Fruit fly (Drosophila melanogaster) whole organism, embryonic: ENCODE results near the gene CG6830.

ENCODE experiments used
- Abd-B ChIP-seq: fragments of 200-800 bp; sonication (Bioruptor generic); optimal IDR thresholded peaks from 2 replicates; lab custom pipeline; 2018; ENCODE audit warnings: missing biosample characterization, mild to moderate bottlenecking, missing genetic modification characterization, moderate library complexity
- BEAF-32 ChIP-seq: fragments of 200-800 bp; sonication (Bioruptor generic); optimal IDR thresholded peaks from 3 replicates; lab custom pipeline; 2017; ENCODE audit warnings: missing biosample characterization, missing genetic modification characterization, mild to moderate bottlenecking, moderate library complexity, missing genetic modification reagents
- CG10321 ChIP-seq: fragments of 200-800 bp; sonication (Bioruptor generic); IDR thresholded peaks from 2 replicates; pipeline ENCODE4 v1.3.6; 2022; ENCODE audit warnings: missing biosample characterization, missing genetic modification characterization
- CG12659 ChIP-seq: fragments of 200-800 bp; sonication (Bioruptor generic); optimal IDR thresholded peaks from 3 replicates; lab custom pipeline; 2017; ENCODE audit warnings: mild to moderate bottlenecking, missing biosample characterization, missing genetic modification reagents, missing genetic modification characterization
- CG13287 ChIP-seq: fragments of 200-800 bp; sonication (Bioruptor generic); IDR thresholded peaks from 2 replicates; pipeline ENCODE4 v1.3.6; 2022; ENCODE audit warnings: missing biosample characterization, missing genetic modification characterization; ENCODE audit not compliant: partially characterized antibody
- CG13624 ChIP-seq: fragments of 200-800 bp; sonication (Bioruptor generic); optimal IDR thresholded peaks from 2 replicates; lab custom pipeline; 2016; ENCODE audit warnings: missing biosample characterization, missing genetic modification characterization
- CG13775 ChIP-seq: fragments of 200-800 bp; sonication (Bioruptor generic); optimal IDR thresholded peaks from 3 replicates; lab custom pipeline; 2017; ENCODE audit warnings: missing biosample characterization, mild to moderate bottlenecking, missing genetic modification characterization
- CG14710 ChIP-seq: fragments of 200-800 bp; sonication (Bioruptor generic); optimal IDR thresholded peaks from 3 replicates; lab custom pipeline; 2019; ENCODE audit warnings: missing biosample characterization, mild to moderate bottlenecking, missing genetic modification characterization, moderate library complexity
- CG15601 ChIP-seq: fragments of 200-800 bp; sonication (Bioruptor generic); optimal IDR thresholded peaks from 3 replicates; lab custom pipeline; 2019; ENCODE audit warnings: missing biosample characterization, mild to moderate bottlenecking, missing genetic modification characterization, moderate library complexity
- CG1603 ChIP-seq: fragments of 200-800 bp; sonication (Bioruptor generic); optimal IDR thresholded peaks from 2 replicates; lab custom pipeline; 2019; ENCODE audit warnings: missing biosample characterization, mild to moderate bottlenecking, missing genetic modification characterization, moderate library complexity
- CG17186 ChIP-seq: fragments of 200-800 bp; sonication (Bioruptor generic); optimal IDR thresholded peaks from 3 replicates; lab custom pipeline; 2017; ENCODE audit warnings: missing biosample characterization, missing genetic modification reagents, missing genetic modification characterization
- CG17568 ChIP-seq: fragments of 200-800 bp; sonication (Bioruptor generic); optimal IDR thresholded peaks from 2 replicates; lab custom pipeline; 2018; ENCODE audit warnings: missing biosample characterization, mild to moderate bottlenecking, missing genetic modification characterization, moderate library complexity
- CG17829 ChIP-seq: fragments of 200-800 bp; optimal IDR thresholded peaks from 2 replicates; lab custom pipeline; 2019; ENCODE audit warnings: missing biosample characterization, mild to moderate bottlenecking, missing genetic modification characterization, moderate library complexity
- CG2116 ChIP-seq: fragments of 200-800 bp; sonication (Bioruptor generic); optimal IDR thresholded peaks from 3 replicates; lab custom pipeline; 2018; ENCODE audit warnings: missing biosample characterization, mild to moderate bottlenecking, missing genetic modification characterization
- CG31388 ChIP-seq: fragments of 200-800 bp; sonication (Bioruptor generic); optimal IDR thresholded peaks from 2 replicates; lab custom pipeline; 2016; ENCODE audit warnings: missing biosample characterization, missing genetic modification characterization
- CG31441 ChIP-seq: fragments of 200-800 bp; sonication (Bioruptor generic); IDR thresholded peaks from 2 replicates; pipeline ENCODE4 v1.3.6; 2022; ENCODE audit warnings: missing biosample characterization, missing genetic modification characterization
- CG32772 ChIP-seq: fragments of 200-800 bp; sonication (Bioruptor generic); IDR thresholded peaks from 2 replicates; pipeline ENCODE4 v1.3.6; 2022; ENCODE audit warnings: missing biosample characterization, missing genetic modification characterization
- CG33213 ChIP-seq: fragments of 200-800 bp; sonication (Bioruptor generic); optimal IDR thresholded peaks from 3 replicates; lab custom pipeline; 2016; ENCODE audit warnings: missing biosample characterization, missing genetic modification characterization
- CG34422 ChIP-seq: fragments of 200-800 bp; sonication (Bioruptor generic); IDR thresholded peaks from 3 replicates; pipeline ENCODE4 v1.3.6; 2022; ENCODE audit warnings: missing biosample characterization, missing genetic modification characterization
- CG4617 ChIP-seq: fragments of 200-800 bp; sonication (Bioruptor generic); optimal IDR thresholded peaks from 3 replicates; lab custom pipeline; 2016; ENCODE audit warnings: missing biosample characterization, missing genetic modification characterization, borderline replicate concordance
- CG4820 ChIP-seq: fragments of 200-800 bp; sonication (Bioruptor generic); optimal IDR thresholded peaks from 3 replicates; lab custom pipeline; 2016; ENCODE audit warnings: missing biosample characterization, missing genetic modification characterization
- CG8290 ChIP-seq, 3 experiments: fragments of 200-800 bp; sonication (Bioruptor generic); optimal IDR thresholded peaks; 2 replicates each; lab custom pipeline; 2016 to 2019; ENCODE audit warnings: missing biosample characterization in 3 of 3, missing genetic modification characterization in 3 of 3, mild to moderate bottlenecking in 2 of 3, moderate library complexity in 1 of 3
- CG9215 ChIP-seq: fragments of 200-800 bp; sonication (Bioruptor generic); IDR thresholded peaks from 2 replicates; pipeline ENCODE4 v1.3.6; 2022; ENCODE audit warnings: missing biosample characterization, missing genetic modification characterization
- CG9797 ChIP-seq: fragments of 200-800 bp; sonication (Bioruptor generic); optimal IDR thresholded peaks from 3 replicates; lab custom pipeline; 2018; ENCODE audit warnings: missing biosample characterization, mild to moderate bottlenecking, missing genetic modification characterization
- CHES-1-like ChIP-seq: fragments of 200-800 bp; sonication (Bioruptor generic); optimal IDR thresholded peaks from 2 replicates; lab custom pipeline; 2016; ENCODE audit warnings: missing biosample characterization, missing genetic modification characterization
- CTCF ChIP-seq: fragments of 200-800 bp; sonication (Bioruptor generic); optimal IDR thresholded peaks from 2 replicates; lab custom pipeline; 2017; ENCODE audit warnings: missing biosample characterization, mild to moderate bottlenecking, missing genetic modification characterization, moderate library complexity
- Doc3 ChIP-seq: fragments of 200-800 bp; sonication (Bioruptor generic); IDR thresholded peaks from 3 replicates; pipeline ENCODE4 v1.3.6; 2022; ENCODE audit warnings: missing biosample characterization, missing genetic modification characterization; ENCODE audit not compliant: partially characterized antibody
- Gsc ChIP-seq: fragments of 200-800 bp; sonication (Bioruptor generic); IDR thresholded peaks from 2 replicates; pipeline ENCODE4 v1.3.6; 2022; ENCODE audit warnings: missing biosample characterization, missing genetic modification characterization
- HLH4C ChIP-seq: fragments of 200-800 bp; sonication (Bioruptor generic); IDR thresholded peaks from 3 replicates; pipeline ENCODE4 v1.3.6; 2022; ENCODE audit warnings: missing biosample characterization, missing genetic modification characterization; ENCODE audit not compliant: partially characterized antibody
- HmgD ChIP-seq: fragments of 200-800 bp; sonication (Bioruptor generic); optimal IDR thresholded peaks from 3 replicates; lab custom pipeline; 2016; ENCODE audit warnings: missing biosample characterization, missing genetic modification characterization
- Jarid2 ChIP-seq: fragments of 200-800 bp; sonication (Bioruptor generic); optimal IDR thresholded peaks from 3 replicates; lab custom pipeline; 2017; ENCODE audit warnings: mild to moderate bottlenecking, missing biosample characterization, missing genetic modification reagents, missing genetic modification characterization
- Lhr ChIP-seq: fragments of 200-800 bp; sonication (Bioruptor generic); optimal IDR thresholded peaks from 3 replicates; lab custom pipeline; 2017; ENCODE audit warnings: mild to moderate bottlenecking, missing biosample characterization, missing genetic modification reagents, missing genetic modification characterization
- Lim3 ChIP-seq: fragments of 200-800 bp; sonication (Bioruptor generic); IDR thresholded peaks from 2 replicates; pipeline ENCODE4 v1.3.6; 2022; ENCODE audit warnings: missing biosample characterization, missing genetic modification characterization
- MESR4 ChIP-seq: fragments of 200-800 bp; sonication (Bioruptor generic); optimal IDR thresholded peaks from 2 replicates; lab custom pipeline; 2018; ENCODE audit warnings: missing biosample characterization, mild to moderate bottlenecking, missing genetic modification characterization, moderate library complexity
- Myb ChIP-seq: fragments of 200-800 bp; sonication (Bioruptor generic); optimal IDR thresholded peaks from 2 replicates; lab custom pipeline; 2016; ENCODE audit warnings: missing biosample characterization, missing genetic modification characterization
- Sin3A ChIP-seq: fragments of >200 bp; optimal IDR thresholded peaks from 2 replicates; lab custom pipeline; 2018
- Taf1 ChIP-seq: fragments of 200-800 bp; sonication (Bioruptor generic); IDR thresholded peaks from 2 replicates; pipeline ENCODE4 v1.3.6; 2022; ENCODE audit warnings: missing biosample characterization, missing genetic modification characterization
- bbx ChIP-seq: fragments of 200-800 bp; sonication (Bioruptor generic); IDR thresholded peaks from 2 replicates; pipeline ENCODE4 v1.3.6; 2022; ENCODE audit warnings: missing biosample characterization, missing genetic modification characterization; ENCODE audit not compliant: partially characterized antibody
- ci ChIP-seq: fragments of 200-800 bp; sonication (Bioruptor generic); IDR thresholded peaks from 3 replicates; pipeline ENCODE4 v1.3.6; 2022; ENCODE audit warnings: missing biosample characterization, missing genetic modification characterization
- gfzf ChIP-seq: fragments of 200-800 bp; sonication (Bioruptor generic); optimal IDR thresholded peaks from 2 replicates; lab custom pipeline; 2016; ENCODE audit warnings: missing biosample characterization, mild to moderate bottlenecking, missing genetic modification characterization, moderate library complexity
- gro ChIP-seq: fragments of 200-800 bp; sonication (Bioruptor generic); optimal IDR thresholded peaks from 2 replicates; lab custom pipeline; 2016; ENCODE audit warnings: missing biosample characterization, missing genetic modification characterization
- hb ChIP-seq: fragments of 200-800 bp; sonication (Bioruptor generic); IDR thresholded peaks from 3 replicates; pipeline ENCODE4 v1.3.6; 2022; ENCODE audit warnings: missing biosample characterization, missing genetic modification characterization; ENCODE audit not compliant: partially characterized antibody
- insv ChIP-seq, 2 experiments: fragments of 200-800 bp; sonication (Bioruptor generic); optimal IDR thresholded peaks; 3 replicates each; lab custom pipeline; 2016 to 2018; ENCODE audit warnings: missing biosample characterization in 2 of 2, missing genetic modification characterization in 2 of 2
- pzg ChIP-seq: fragments of 200-800 bp; sonication (Bioruptor generic); optimal IDR thresholded peaks from 3 replicates; lab custom pipeline; 2018; ENCODE audit warnings: missing biosample characterization, mild to moderate bottlenecking, missing genetic modification characterization, moderate library complexity
- sens ChIP-seq: fragments of 200-800 bp; sonication (Bioruptor generic); peaks from one replicate; lab custom pipeline; 2016; ENCODE audit warnings: missing biosample characterization, missing genetic modification characterization
- stc ChIP-seq: fragments of 200-800 bp; sonication (Bioruptor generic); IDR thresholded peaks from 2 replicates; pipeline ENCODE4 v1.3.6; 2022; ENCODE audit warnings: missing biosample characterization, missing genetic modification characterization
- trem ChIP-seq: fragments of 200-800 bp; optimal IDR thresholded peaks from 3 replicates; lab custom pipeline; 2019; ENCODE audit warnings: missing biosample characterization, mild to moderate bottlenecking, missing genetic modification characterization, moderate library complexity
- unc-4 ChIP-seq: fragments of 200-800 bp; sonication (Bioruptor generic); IDR thresholded peaks from 2 replicates; pipeline ENCODE4 v1.3.6; 2022; ENCODE audit warnings: missing biosample characterization, missing genetic modification characterization; ENCODE audit not compliant: partially characterized antibody
- zfh2 ChIP-seq: fragments of 200-800 bp; sonication (Bioruptor generic); optimal IDR thresholded peaks from 2 replicates; lab custom pipeline; 2016; ENCODE audit warnings: missing biosample characterization, missing genetic modification characterization

Gene CG6830

DNA sequence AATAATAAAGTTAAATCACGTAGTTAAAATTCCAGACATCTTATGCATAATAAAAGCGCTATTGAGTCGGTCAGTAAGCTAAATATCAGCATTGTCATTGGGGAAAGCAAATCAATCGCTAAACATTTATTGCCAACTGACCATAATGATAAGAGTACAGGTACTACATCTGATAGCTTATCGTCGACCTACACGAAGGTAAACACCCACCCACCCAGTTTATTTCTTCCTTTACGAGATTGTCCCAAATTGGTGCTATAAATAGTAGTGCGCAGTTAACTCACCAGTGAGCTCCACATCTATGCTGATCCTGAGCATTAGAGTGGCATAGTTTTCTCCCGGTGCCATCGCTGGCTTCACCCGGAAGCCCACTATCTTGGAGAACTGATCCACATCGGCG lies 467 bp downstream of the CG6830 start (continued):
- TF ChIP-seq zfh2: no peak
- TF ChIP-seq Abd-B (GFP tag; lab: Kevin White, UChicago): no peak
- TF ChIP-seq CG9215 (GFP tag; lab: Robert Waterston, UW): no peak
- TF ChIP-seq CG13624: no peak
- TF ChIP-seq CG14710 (tag; lab: Kevin White, UChicago): no peak
- no peak for TF ChIP-seq unc-4 (GFP tag; lab: Robert Waterston, UW)
- TF ChIP-seq CG31388: no peak

DNA sequence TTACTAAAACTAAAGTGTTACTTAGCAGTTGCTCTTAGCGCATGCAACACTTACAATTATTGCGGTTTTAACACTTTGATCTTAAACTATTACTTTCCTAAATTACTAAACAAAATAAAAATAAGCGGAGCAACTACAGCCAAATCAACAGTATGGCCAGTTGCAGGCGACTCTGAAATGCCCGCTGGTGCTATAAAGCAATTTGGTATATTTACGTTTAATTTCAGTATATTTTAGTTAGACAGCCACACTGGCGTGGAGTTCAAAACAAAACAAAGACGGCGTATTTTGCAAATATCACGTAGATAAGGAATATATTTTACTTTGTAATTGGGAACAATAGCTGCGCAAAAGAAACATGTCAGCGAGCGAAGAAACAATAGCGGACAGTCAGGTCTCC lies 4.6 kb downstream of the CG6830 start, which contains the start of the genes Taf12 and Ho:
TSS of gene Taf12 (minus strand) at position 178 of the 400 bp plus-strand sequence.
TSS of gene Ho (plus strand) at position 231 of the 400 bp plus-strand sequence.
- TF ChIP-seq CG34422 (GFP tag; lab: Robert Waterston, UW) (0 out of 3 replicates have a peak, but pooled peaks have one; percentile 15), CG4617 (GFP tag; lab: Kevin White, UChicago) (peak; percentile 93), CG9797 (GFP tag; lab: Kevin White, UChicago) (peak; percentile 93), CG17829 (tag; lab: Kevin White, UChicago) (peak; percentile 42), CG14710 (tag; lab: Kevin White, UChicago) (peak; percentile 37), CTCF (GFP tag; lab: Kevin White, UChicago) (peak; percentile 58), CG10321 (GFP tag; lab: Robert Waterston, UW) (no peak), CG33213 (peak; percentile 43), HmgD (GFP tag; lab: Kevin White, UChicago) (no peak), CG1603 (peak; percentile 59), CG8290 (GFP tag; optimal IDR thresholded peaks at IDR 0.05; lab: Kevin White, UChicago) (no peak), CG8290 (tag; optimal IDR thresholded peaks at IDR 0.05; lab: Kevin White, UChicago) (peak in 1 of 2 experiments; percentile 31), Taf1 (GFP tag; lab: Robert Waterston, UW) (no peak), insv (GFP tag; optimal IDR thresholded peaks at IDR 0.05; lab: Kevin White, UChicago) (no peak), CG13287 (GFP tag; lab: Robert Waterston, UW) (peak; percentile 41; the same call in 1 of the 2 replicates), CG4820 (GFP tag; lab: Kevin White, UChicago) (no peak), Doc3 (GFP tag; lab: Robert Waterston, UW) (no peak), gro (peak; percentile 23), Sin3A (lab: Kevin White, UChicago) (peak; percentile 54), hb (GFP tag; lab: Robert Waterston, UW) (no peak), Lim3 (GFP tag; lab: Robert Waterston, UW) (no peak), CG32772 (GFP tag; lab: Robert Waterston, UW) (no peak), HLH4C (GFP tag; lab: Robert Waterston, UW) (0 out of 3 replicates have a peak, but pooled peaks have one; percentile 10), CG13775 (GFP tag; lab: Kevin White, UChicago) (no peak), ci (GFP tag; lab: Robert Waterston, UW) (peak; percentile 42; the same call in 1 of the 3 replicates), Gsc (no peak), Jarid2 (GFP tag; lab: Kevin White, UChicago) (peak; percentile 7), Myb (GFP tag; lab: Kevin White, UChicago) (peak; percentile 55), sens (GFP tag; lab: Kevin White, UChicago) (peak; percentile 21), gfzf (peak; percentile 93), bbx (0 out of 2 replicates have a peak, but pooled peaks have one; percentile 40), stc (GFP tag; lab: Robert Waterston, UW) (0 out of 2 replicates have a peak, but pooled peaks have one; percentile 7), CHES-1-like (GFP tag; lab: Kevin White, UChicago) (peak; percentile 36), CG17568 (GFP tag; lab: Kevin White, UChicago) (peak; percentile 6), CG17186 (GFP tag; lab: Kevin White, UChicago) (peak; percentile 1), trem (tag; lab: Kevin White, UChicago) (peak; percentile 72), CG15601 (peak; percentile 9), pzg (GFP tag; lab: Kevin White, UChicago) (peak; percentile 88), MESR4 (GFP tag; lab: Kevin White, UChicago) (peak; percentile 81), CG31441 (peak; percentile 92), BEAF-32 (GFP tag; lab: Kevin White, UChicago) (peak; percentile 38), CG2116 (GFP tag; lab: Kevin White, UChicago) (peak; percentile 15), Lhr (GFP tag; lab: Kevin White, UChicago) (peak; percentile 26), CG12659 (peak; percentile 71)
